Worm (Caenorhabditis elegans) whole organism, early embryonic: ENCODE measurements around the gene glb-11.

Source experiments
- F13C5.2 ChIP-seq: sonication (generic microtip); optimal IDR thresholded peaks from 2 replicates; lab custom pipeline; 2017; ENCODE audit warnings: mild to moderate bottlenecking, missing genetic modification characterization, inconsistent platforms, missing compliant biosample characterization
- ama-1 ChIP-seq: fragments of 150-350 bp; optimal IDR thresholded peaks from 2 replicates; lab custom pipeline; 2014
- ceh-36 ChIP-seq: sonication (generic microtip); optimal IDR thresholded peaks from 2 replicates; lab custom pipeline; 2016; ENCODE audit warnings: missing genetic modification characterization, inconsistent platforms, missing compliant biosample characterization
- flt-1 ChIP-seq: fragments of 200-800 bp; sonication (Bioruptor generic); IDR thresholded peaks from 2 replicates; pipeline ENCODE4 v1.3.6; 2022; ENCODE audit warnings: missing genetic modification characterization, missing compliant biosample characterization
- hmbx-1 ChIP-seq: sonication (generic microtip); optimal IDR thresholded peaks from 2 replicates; lab custom pipeline; 2016; ENCODE audit warnings: mild to moderate bottlenecking, missing genetic modification characterization, missing compliant biosample characterization
- tbx-11 ChIP-seq: fragments of 200-800 bp; sonication (Bioruptor generic); IDR thresholded peaks from 2 replicates; pipeline ENCODE4 v1.3.6; 2022; ENCODE audit warnings: missing genetic modification characterization, missing compliant biosample characterization

DNA sequence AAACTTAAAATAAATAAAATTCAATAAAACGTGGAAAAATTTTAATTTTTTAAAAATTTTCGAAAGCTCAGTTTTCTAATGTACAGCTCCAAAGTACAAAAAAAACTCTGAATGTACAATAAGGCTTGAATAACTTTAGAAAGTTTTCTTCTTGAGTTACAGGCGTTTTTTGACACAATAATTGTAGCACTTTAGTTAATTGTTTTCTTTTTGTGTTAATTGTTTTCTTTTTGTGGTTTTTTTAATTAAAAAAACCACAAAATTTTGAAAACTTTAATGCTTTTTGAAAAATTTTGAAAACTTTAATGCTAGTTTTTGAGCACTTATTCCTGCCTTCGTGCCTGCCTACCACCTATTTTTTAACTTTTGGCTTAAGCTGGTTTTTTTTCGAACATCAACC, 27.8 kb downstream of the glb-11 start, which contains the start of gene R10E9.2:
- no peak for TF ChIP-seq flt-1 (GFP tag; lab: Robert Waterston, UW)
- TF ChIP-seq ama-1, result no peak
- TF ChIP-seq tbx-11, result no peak
- TF ChIP-seq F13C5.2 (tag; lab: Kevin White, UChicago), result no peak
- TF ChIP-seq hmbx-1 (tag; lab: Kevin White, UChicago), result no peak
- no peak for TF ChIP-seq ceh-36
